Worm (Caenorhabditis elegans): ENCODE measurements around the gene T22C8.1.

DNA sequence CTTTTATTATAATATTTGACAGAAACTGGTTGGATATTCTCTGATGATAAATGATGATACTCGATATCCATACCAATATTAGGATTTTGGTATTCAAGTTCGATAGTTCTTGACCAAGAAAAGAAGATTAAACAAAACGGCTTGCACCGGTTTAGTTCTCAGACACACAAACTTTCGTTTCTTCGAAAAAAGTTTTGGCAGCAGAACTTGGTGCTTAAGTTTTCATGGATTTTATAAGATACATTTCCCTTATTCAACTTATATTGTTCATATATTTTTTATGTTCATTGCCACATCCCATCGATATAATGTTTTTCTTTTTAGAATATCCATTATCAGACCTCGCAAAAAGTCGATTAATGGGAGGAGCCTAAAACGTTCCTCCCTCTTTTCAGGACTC lies 21.9 kb upstream of the T22C8.1 start, which contains the start of gene aptf-4:
- no peak for TF ChIP-seq nhr-85 (tag)
- TF ChIP-seq fos-1 (tag; optimal IDR thresholded peaks at IDR 0.05): no peak
- TF ChIP-seq lin-39 (tag; optimal IDR thresholded peaks at IDR 0.05): no peak
- TF ChIP-seq mep-1 (tag; optimal IDR thresholded peaks at IDR 0.05): no peak
- TF ChIP-seq dpl-1 (GFP tag; optimal IDR thresholded peaks at IDR 0.05): no peak
- no peak for TF ChIP-seq ztf-11 (tag; optimal IDR thresholded peaks at IDR 0.05)
